Worm (Caenorhabditis elegans) whole organism, L2 larva: ENCODE results near the gene msrp-7.

Source experiments
- C34F6.9 ChIP-seq: fragments of 150-350 bp; optimal IDR thresholded peaks from 2 replicates; lab custom pipeline; 2014; ENCODE audit warnings: missing biosample characterization, missing genetic modification characterization
- R02D3.7 ChIP-seq: fragments of 150-350 bp; optimal IDR thresholded peaks from 2 replicates; lab custom pipeline; 2014; ENCODE audit warnings: missing biosample characterization, missing genetic modification characterization
- alr-1 ChIP-seq: fragments of 150-350 bp; optimal IDR thresholded peaks from 2 replicates; lab custom pipeline; 2014; ENCODE audit warnings: missing biosample characterization, missing genetic modification characterization
- ama-1 ChIP-seq: fragments of 150-350 bp; optimal IDR thresholded peaks from 2 replicates; lab custom pipeline; 2018; ENCODE audit warnings: inconsistent platforms
- ceh-16 ChIP-seq: fragments of 150-350 bp; optimal IDR thresholded peaks from 2 replicates; lab custom pipeline; 2014; ENCODE audit warnings: missing biosample characterization, missing genetic modification characterization
- ceh-82 ChIP-seq: fragments of 150-350 bp; optimal IDR thresholded peaks from 2 replicates; lab custom pipeline; 2014; ENCODE audit warnings: missing biosample characterization, missing genetic modification characterization
- dmd-4 ChIP-seq: sonication (generic microtip); optimal IDR thresholded peaks from 2 replicates; lab custom pipeline; 2017; ENCODE audit warnings: missing biosample characterization, missing genetic modification characterization
- egl-27 ChIP-seq: sonication (generic microtip); optimal IDR thresholded peaks from 3 replicates; lab custom pipeline; 2017; ENCODE audit warnings: missing biosample characterization, missing genetic modification reagents, missing genetic modification characterization
- elt-1 ChIP-seq: fragments of 150-350 bp; optimal IDR thresholded peaks from 2 replicates; lab custom pipeline; 2014; ENCODE audit warnings: missing biosample characterization, missing genetic modification characterization
- elt-3 ChIP-seq: sonication (generic microtip); optimal IDR thresholded peaks from 2 replicates; lab custom pipeline; 2017; ENCODE audit warnings: missing biosample characterization, missing genetic modification characterization
- fos-1 ChIP-seq: fragments of 150-350 bp; optimal IDR thresholded peaks from 2 replicates; lab custom pipeline; 2014; ENCODE audit warnings: missing biosample characterization, missing genetic modification characterization
- gmeb-1 ChIP-seq: fragments of 150-350 bp; optimal IDR thresholded peaks from 2 replicates; lab custom pipeline; 2014; ENCODE audit warnings: missing biosample characterization, missing genetic modification characterization
- lin-11 ChIP-seq: fragments of 150-350 bp; sonication (generic microtip); optimal IDR thresholded peaks from 2 replicates; lab custom pipeline; 2014; ENCODE audit warnings: missing biosample characterization, missing genetic modification characterization, inconsistent platforms, mixed read lengths
- lsy-2 ChIP-seq, 2 experiments: fragments of 150-350 bp in 1 of 2; sonication (generic microtip) in 1 of 2; optimal IDR thresholded peaks; 2 replicates each; lab custom pipeline; 2014 to 2017; ENCODE audit warnings: missing biosample characterization in 2 of 2, missing genetic modification characterization in 2 of 2
- mab-5 ChIP-seq: fragments of 150-350 bp; optimal IDR thresholded peaks from 2 replicates; lab custom pipeline; 2014; ENCODE audit warnings: missing biosample characterization, missing genetic modification characterization
- mbf-1 ChIP-seq: sonication (generic microtip); optimal IDR thresholded peaks from 2 replicates; lab custom pipeline; 2017; ENCODE audit warnings: missing biosample characterization, missing genetic modification characterization
- nhr-11 ChIP-seq: fragments of 150-350 bp; optimal IDR thresholded peaks from 2 replicates; lab custom pipeline; 2014; ENCODE audit warnings: missing biosample characterization, missing genetic modification characterization
- nhr-12 ChIP-seq: fragments of 150-350 bp; optimal IDR thresholded peaks from 2 replicates; lab custom pipeline; 2014; ENCODE audit warnings: missing biosample characterization, missing genetic modification characterization
- nhr-21 ChIP-seq: fragments of 150-350 bp; optimal IDR thresholded peaks from 2 replicates; lab custom pipeline; 2014; ENCODE audit warnings: missing biosample characterization, missing genetic modification characterization
- nhr-23 ChIP-seq: fragments of 150-350 bp; optimal IDR thresholded peaks from 2 replicates; lab custom pipeline; 2014; ENCODE audit warnings: missing biosample characterization, missing genetic modification reagents, missing genetic modification characterization
- nhr-237 ChIP-seq: fragments of 150-350 bp; optimal IDR thresholded peaks from 2 replicates; lab custom pipeline; 2014; ENCODE audit warnings: missing biosample characterization, missing genetic modification characterization
- nhr-6 ChIP-seq: fragments of 150-350 bp; optimal IDR thresholded peaks from 2 replicates; lab custom pipeline; 2014; ENCODE audit warnings: missing biosample characterization, missing genetic modification characterization
- nhr-77 ChIP-seq: fragments of 150-350 bp; optimal IDR thresholded peaks from 2 replicates; lab custom pipeline; 2014; ENCODE audit warnings: missing biosample characterization, missing genetic modification characterization
- peb-1 ChIP-seq: fragments of 150-350 bp; optimal IDR thresholded peaks from 2 replicates; lab custom pipeline; 2014; ENCODE audit warnings: missing biosample characterization, missing genetic modification characterization
- skn-1 ChIP-seq: sonication (generic microtip); optimal IDR thresholded peaks from 2 replicates; lab custom pipeline; 2017; ENCODE audit warnings: missing biosample characterization, missing genetic modification characterization
- sma-3 ChIP-seq: sonication (generic microtip); optimal IDR thresholded peaks from 2 replicates; lab custom pipeline; 2016; ENCODE audit warnings: missing genetic modification reagents, missing genetic modification characterization, missing compliant biosample characterization
- sma-9 ChIP-seq, 2 experiments: fragments of 150-350 bp in 1 of 2; sonication (generic microtip) in 1 of 2; optimal IDR thresholded peaks; 2 replicates each; lab custom pipeline; 2014 to 2016; ENCODE audit warnings: missing genetic modification characterization in 2 of 2, mild to moderate bottlenecking in 1 of 2, missing biosample characterization in 1 of 2, missing compliant biosample characterization in 1 of 2, missing genetic modification reagents in 1 of 2, moderate library complexity in 1 of 2
- snpc-4 ChIP-seq: fragments of 150-350 bp; optimal IDR thresholded peaks from 2 replicates; lab custom pipeline; 2014; ENCODE audit warnings: missing biosample characterization, missing genetic modification characterization
- unc-55 ChIP-seq: fragments of 150-350 bp; sonication (generic microtip); optimal IDR thresholded peaks from 3 replicates; lab custom pipeline; 2014; ENCODE audit warnings: missing biosample characterization, missing genetic modification reagents, missing genetic modification characterization
- unc-62 ChIP-seq: fragments of 150-350 bp; optimal IDR thresholded peaks from 2 replicates; lab custom pipeline; 2014; ENCODE audit warnings: missing biosample characterization, missing genetic modification reagents, missing genetic modification characterization
- zag-1 ChIP-seq: fragments of 150-350 bp; optimal IDR thresholded peaks from 2 replicates; lab custom pipeline; 2014; ENCODE audit warnings: missing biosample characterization, missing genetic modification characterization
- ztf-4 ChIP-seq: fragments of 150-350 bp; optimal IDR thresholded peaks from 2 replicates; lab custom pipeline; 2014; ENCODE audit warnings: missing biosample characterization, missing genetic modification characterization

msrp-7 gene

ce11 chrII:10800209-10800608, 10.6 kb upstream of the msrp-7 start:
- TF ChIP-seq unc-62 (GFP tag; lab: Kevin White, UChicago) (no peak), C34F6.9 (tag; lab: Kevin White, UChicago) (peak; percentile 34), lsy-2 (tag; optimal IDR thresholded peaks at IDR 0.05; lab: Kevin White, UChicago) (peak in 1 of 2 experiments; percentile 37)

- TF ChIP-seq lsy-2 (tag; optimal IDR thresholded peaks at IDR 0.05; lab: Kevin White, UChicago), result no peak
- TF ChIP-seq nhr-21 (tag; lab: Kevin White, UChicago), result no peak
- TF ChIP-seq skn-1 (tag; lab: Kevin White, UChicago), result no peak
- no peak for TF ChIP-seq nhr-6 (tag; lab: Kevin White, UChicago)
- TF ChIP-seq sma-3, result no peak
- no peak for TF ChIP-seq peb-1 (tag; lab: Kevin White, UChicago)
- TF ChIP-seq mbf-1 (tag; lab: Kevin White, UChicago), result no peak
- TF ChIP-seq unc-55 (GFP tag; lab: Kevin White, UChicago), result no peak
- no peak for TF ChIP-seq elt-1 (tag; lab: Kevin White, UChicago)
- TF ChIP-seq snpc-4 (tag; lab: Kevin White, UChicago), result no peak
- no peak for TF ChIP-seq elt-3 (tag; lab: Kevin White, UChicago)
- no peak for TF ChIP-seq ztf-4 (tag; lab: Kevin White, UChicago)
- no peak for TF ChIP-seq nhr-11 (tag; lab: Kevin White, UChicago)
- TF ChIP-seq dmd-4, result no peak
- no peak for TF ChIP-seq nhr-12 (tag; lab: Kevin White, UChicago)
- no peak for TF ChIP-seq egl-27 (tag; lab: Kevin White, UChicago)
Measured at ce11 chrII:10804442-10804841, 6.3 kb upstream of the msrp-7 start.

ce11 chrII:10804907-10805306, 5.9 kb upstream of the msrp-7 start:
- TF ChIP-seq nhr-12 (tag; lab: Kevin White, UChicago), result no peak
- TF ChIP-seq egl-27 (tag; lab: Kevin White, UChicago), result no peak
- TF ChIP-seq lsy-2 (tag; optimal IDR thresholded peaks at IDR 0.05; lab: Kevin White, UChicago), result no peak
- no peak for TF ChIP-seq ama-1 (lab: Kevin White, UChicago)
- TF ChIP-seq ceh-82 (tag; lab: Kevin White, UChicago), result no peak
- TF ChIP-seq lin-11 (tag; lab: Kevin White, UChicago), result no peak
- TF ChIP-seq skn-1 (tag; lab: Kevin White, UChicago), result no peak

ce11 chrII:10805437-10805836, 5.4 kb upstream of the msrp-7 start, which contains the start of gene ceh-62:
Gene ceh-62, plus strand, starts transcription at chrII:10805737.
- TF ChIP-seq nhr-6 (tag; lab: Kevin White, UChicago) (no peak), fos-1 (tag; lab: Kevin White, UChicago) (no peak), zag-1 (tag; lab: Kevin White, UChicago) (no peak), ceh-82 (tag; lab: Kevin White, UChicago) (no peak), C34F6.9 (tag; lab: Kevin White, UChicago) (no peak), sma-9 (GFP tag; optimal IDR thresholded peaks at IDR 0.05; lab: Kevin White, UChicago) (no peak), sma-9 (tag; optimal IDR thresholded peaks at IDR 0.05; lab: Kevin White, UChicago) (no peak), nhr-21 (tag; lab: Kevin White, UChicago) (no peak)
- TF ChIP-seq, all 48 proteins: peak for 0

ce11 chrII:10808708-10809343, 2.0 kb upstream of the msrp-7 start, which contains the start of gene R06F6.14:
Gene R06F6.14, plus strand, starts transcription at chrII:10809293.
- TF ChIP-seq ceh-16 (tag; lab: Kevin White, UChicago), result no peak
- TF ChIP-seq gmeb-1, result no peak
- TF ChIP-seq nhr-23 (tag; lab: Kevin White, UChicago), result no peak
- no peak for TF ChIP-seq nhr-237 (tag; lab: Kevin White, UChicago)
- no peak for TF ChIP-seq dmd-4
- TF ChIP-seq unc-55 (GFP tag; lab: Kevin White, UChicago), result no peak
- no peak for TF ChIP-seq nhr-12 (tag; lab: Kevin White, UChicago)
- no peak for TF ChIP-seq sma-9 (GFP tag; optimal IDR thresholded peaks at IDR 0.05; lab: Kevin White, UChicago)
- no peak for TF ChIP-seq sma-9 (tag; optimal IDR thresholded peaks at IDR 0.05; lab: Kevin White, UChicago)
- TF ChIP-seq nhr-77, result no peak
- no peak for TF ChIP-seq mab-5 (tag; lab: Kevin White, UChicago)
- no peak for TF ChIP-seq unc-62 (GFP tag; lab: Kevin White, UChicago)
- no peak for TF ChIP-seq peb-1 (tag; lab: Kevin White, UChicago)
- TF ChIP-seq alr-1 (tag; lab: Kevin White, UChicago), result no peak
- TF ChIP-seq C34F6.9 (tag; lab: Kevin White, UChicago), result no peak
- TF ChIP-seq R02D3.7, result no peak
- TF ChIP-seq egl-27 (tag; lab: Kevin White, UChicago), result no peak
- no peak for TF ChIP-seq sma-3
